Fruit fly (Drosophila melanogaster) Kc167 (cell line): ENCODE measurements around the gene TwdlO.

Source experiments
- Myc ChIP-seq: fragments of >200 bp; optimal IDR thresholded peaks from 2 replicates; lab custom pipeline; 2017; ENCODE audit warnings: missing external identifiers
- insv ChIP-seq: fragments of >200 bp; optimal IDR thresholded peaks from 3 replicates; lab custom pipeline; 2018; ENCODE audit warnings: missing external identifiers
- psq ChIP-seq: fragments of >200 bp; optimal IDR thresholded peaks from 2 replicates; lab custom pipeline; 2017; ENCODE audit warnings: missing external identifiers

DNA sequence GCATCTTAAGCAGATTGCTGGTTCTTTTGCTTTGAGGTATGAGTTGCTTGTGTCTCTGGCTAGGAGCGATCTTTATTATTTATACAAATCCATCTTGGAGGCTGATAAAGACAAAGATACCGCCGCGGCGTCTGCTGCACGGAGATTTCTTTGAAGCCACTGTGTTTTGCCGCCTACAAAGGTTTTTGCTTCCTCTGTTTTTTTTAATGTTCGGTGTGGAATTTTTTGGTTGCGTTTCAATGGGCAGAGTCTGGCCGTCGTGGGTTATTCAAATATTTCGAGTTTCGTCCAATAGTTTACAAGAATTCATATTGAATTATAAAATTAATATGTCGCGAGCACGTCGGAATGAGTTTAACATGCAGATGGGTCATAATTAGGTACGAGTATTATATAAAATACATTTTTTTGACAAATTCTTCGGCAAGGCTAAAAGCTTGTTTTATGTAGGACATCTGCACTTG is 3.0 kb downstream of the TwdlO start, which contains the start of gene TwdlB:
- TF ChIP-seq insv (lab: Kevin White, UChicago) (no peak), psq (lab: Kevin White, UChicago) (no peak), Myc (no peak)
